Fruit fly (Drosophila melanogaster) whole organism, embryonic: ENCODE measurements around the gene CG14153.

Experiments
- CG1024 ChIP-seq: fragments of 200-800 bp; sonication (Bioruptor generic); IDR thresholded peaks from 2 replicates; pipeline ENCODE4 v1.3.6; 2022; ENCODE audit warnings: missing biosample characterization, missing genetic modification characterization
- CG10462 ChIP-seq: fragments of 200-800 bp; sonication (Bioruptor generic); optimal IDR thresholded peaks from 2 replicates; lab custom pipeline; 2016; ENCODE audit warnings: missing biosample characterization, missing genetic modification characterization
- CG13424 ChIP-seq: fragments of 200-800 bp; sonication (Bioruptor generic); optimal IDR thresholded peaks from 2 replicates; lab custom pipeline; 2019; ENCODE audit warnings: missing biosample characterization, mild to moderate bottlenecking, missing genetic modification characterization, moderate library complexity
- CG16813 ChIP-seq: fragments of 200-800 bp; sonication (Bioruptor generic); IDR thresholded peaks from 3 replicates; pipeline ENCODE4 v1.3.6; 2022; ENCODE audit warnings: missing biosample characterization, missing genetic modification characterization; ENCODE audit not compliant: partially characterized antibody
- CG18619 ChIP-seq: fragments of 200-800 bp; sonication (Bioruptor generic); optimal IDR thresholded peaks from 3 replicates; lab custom pipeline; 2017; ENCODE audit warnings: missing biosample characterization, mild to moderate bottlenecking, missing genetic modification characterization
- CG8388 ChIP-seq: fragments of 200-800 bp; sonication (Bioruptor generic); optimal IDR thresholded peaks from 2 replicates; lab custom pipeline; 2019; ENCODE audit warnings: missing biosample characterization, mild to moderate bottlenecking, missing genetic modification characterization, moderate library complexity
- CG9932 ChIP-seq: fragments of 200-800 bp; sonication (Bioruptor generic); IDR thresholded peaks from 2 replicates; pipeline ENCODE4 v1.3.6; 2022; ENCODE audit warnings: missing biosample characterization, missing genetic modification characterization
- Hey ChIP-seq: fragments of 200-800 bp; sonication (Bioruptor generic); optimal IDR thresholded peaks from 3 replicates; lab custom pipeline; 2018; ENCODE audit warnings: missing biosample characterization, mild to moderate bottlenecking, missing genetic modification characterization
- Hmx ChIP-seq: fragments of 200-800 bp; sonication (Bioruptor generic); optimal IDR thresholded peaks from 2 replicates; lab custom pipeline; 2016; ENCODE audit warnings: missing biosample characterization, missing genetic modification characterization
- Mad ChIP-seq: fragments of 200-800 bp; sonication (Bioruptor generic); optimal IDR thresholded peaks from 2 replicates; lab custom pipeline; 2016; ENCODE audit warnings: missing biosample characterization, missing genetic modification characterization
- TFAM ChIP-seq: fragments of 200-800 bp; sonication (Bioruptor generic); optimal IDR thresholded peaks from 2 replicates; lab custom pipeline; 2017; ENCODE audit warnings: missing biosample characterization, missing genetic modification characterization, inconsistent platforms
- bigmax ChIP-seq: fragments of 200-800 bp; sonication (Bioruptor generic); optimal IDR thresholded peaks from 2 replicates; lab custom pipeline; 2018; ENCODE audit warnings: missing biosample characterization, mild to moderate bottlenecking, missing genetic modification characterization
- usp ChIP-seq: fragments of >200 bp; optimal IDR thresholded peaks from 2 replicates; lab custom pipeline; 2017; ENCODE audit warnings: missing biosample characterization, missing genetic modification characterization

DNA sequence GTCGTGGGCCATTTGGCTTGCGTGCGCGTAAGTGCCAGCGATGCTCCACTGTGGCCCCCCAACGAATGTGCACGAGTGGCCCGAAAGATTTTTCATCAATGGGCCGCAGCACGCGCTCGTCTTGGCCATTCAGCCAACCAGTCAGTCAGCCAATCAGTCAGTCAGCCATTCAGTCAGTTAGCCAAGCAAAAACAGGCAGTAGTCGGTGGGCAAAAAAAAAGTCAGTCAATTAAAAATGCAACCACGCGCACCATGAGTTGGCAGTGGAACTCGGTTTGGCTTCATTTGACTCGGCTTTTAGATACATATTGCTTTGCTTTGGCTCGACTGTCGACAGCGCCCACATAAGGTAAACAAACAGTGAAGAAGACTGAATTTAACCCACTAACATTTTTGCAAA is 2.6 kb downstream of the CG14153 start:
- TF ChIP-seq CG16813 (GFP tag; lab: Robert Waterston, UW), result no peak
- TF ChIP-seq CG18619 (GFP tag; lab: Kevin White, UChicago), result no peak
- TF ChIP-seq Hmx (GFP tag; lab: Kevin White, UChicago), result no peak
- no peak for TF ChIP-seq CG13424 (tag; lab: Kevin White, UChicago)
- no peak for TF ChIP-seq usp (GFP tag; lab: Kevin White, UChicago)
- TF ChIP-seq CG8388 (GFP tag; lab: Kevin White, UChicago), result no peak
- no peak for TF ChIP-seq Hey (tag; lab: Kevin White, UChicago)
- TF ChIP-seq CG10462 (GFP tag; lab: Kevin White, UChicago), result no peak
- no peak for TF ChIP-seq CG9932 (GFP tag; lab: Robert Waterston, UW)
- no peak for TF ChIP-seq bigmax
- TF ChIP-seq CG1024 (GFP tag; lab: Robert Waterston, UW), result no peak
- TF ChIP-seq TFAM (GFP tag; lab: Kevin White, UChicago), result no peak
- TF ChIP-seq Mad (GFP tag; lab: Kevin White, UChicago), result no peak
